Worm (Caenorhabditis elegans): ENCODE data around the gene perm-1.

Gene perm-1

ce11 chrII:7880373-7880862 is at the start of gene perm-1:
Gene perm-1, plus strand, starts transcription at chrII:7880812.
- no peak for TF ChIP-seq pat-9 (tag; optimal IDR thresholded peaks at IDR 0.05)

ce11 chrII:7832054-7832453 is 48.6 kb upstream of the perm-1 start, which contains the start of gene T09A5.14:
Gene T09A5.14, plus strand, starts transcription at chrII:7832354.
- TF ChIP-seq C08G9.2 (tag; optimal IDR thresholded peaks at IDR 0.05) (no peak), ceh-9 (tag; optimal IDR thresholded peaks at IDR 0.05) (no peak), tbx-2 (tag; optimal IDR thresholded peaks at IDR 0.05) (no peak), pag-3 (tag; optimal IDR thresholded peaks at IDR 0.05; ENCODE audit: borderline replicate concordance) (no peak), ets-4 (tag; optimal IDR thresholded peaks at IDR 0.05) (no peak), T23F11.4 (GFP tag; optimal IDR thresholded peaks at IDR 0.05) (no peak), ceh-22 (tag; optimal IDR thresholded peaks at IDR 0.05) (no peak), unc-42 (tag; optimal IDR thresholded peaks at IDR 0.05) (no peak), nfya-1 (tag; optimal IDR thresholded peaks at IDR 0.05) (no peak), K02D7.2 (tag; optimal IDR thresholded peaks at IDR 0.05) (no peak), F13H6.1 (tag; optimal IDR thresholded peaks at IDR 0.05) (no peak), sdc-2 (tag; optimal IDR thresholded peaks at IDR 0.05) (no peak), elt-4 (tag; optimal IDR thresholded peaks at IDR 0.05) (no peak), fax-1 (tag; optimal IDR thresholded peaks at IDR 0.05) (no peak), ztf-16 (tag; optimal IDR thresholded peaks at IDR 0.05) (no peak), hlh-13 (GFP tag; optimal IDR thresholded peaks at IDR 0.05) (no peak), ceh-2 (tag; optimal IDR thresholded peaks at IDR 0.05) (no peak), unc-55 (GFP tag; optimal IDR thresholded peaks at IDR 0.05) (no peak), ceh-6 (GFP tag; optimal IDR thresholded peaks at IDR 0.05) (no peak), syd-9 (tag; optimal IDR thresholded peaks at IDR 0.05) (no peak)

ce11 chrII:7835314-7835713 is 45.3 kb upstream of the perm-1 start, which contains the start of gene cex-2:
Gene cex-2, minus strand, starts transcription at chrII:7835414.
- TF ChIP-seq K02D7.2 (tag; optimal IDR thresholded peaks at IDR 0.05): no peak
- no peak for TF ChIP-seq ceh-9 (tag; optimal IDR thresholded peaks at IDR 0.05)

- TF ChIP-seq ceh-2 (tag; optimal IDR thresholded peaks at IDR 0.05): no peak
- no peak for TF ChIP-seq K09A11.1 (tag; optimal IDR thresholded peaks at IDR 0.05; ENCODE audit: insufficient read depth)
- TF ChIP-seq T23F11.4 (GFP tag; optimal IDR thresholded peaks at IDR 0.05): no peak
- no peak for TF ChIP-seq ceh-24 (tag; optimal IDR thresholded peaks at IDR 0.05)
- no peak for TF ChIP-seq sox-2 (GFP tag; IDR thresholded peaks at IDR 0.05)
- TF ChIP-seq pha-2 (tag; optimal IDR thresholded peaks at IDR 0.05): no peak
- TF ChIP-seq ceh-34 (tag; optimal IDR thresholded peaks at IDR 0.05): peak; percentile 64
- no peak for TF ChIP-seq npax-4 (tag; optimal IDR thresholded peaks at IDR 0.05)
- TF ChIP-seq hlh-15 (tag; optimal IDR thresholded peaks at IDR 0.05): no peak
- no peak for TF ChIP-seq sox-4 (tag; optimal IDR thresholded peaks at IDR 0.05)
- no peak for TF ChIP-seq zip-5 (tag; optimal IDR thresholded peaks at IDR 0.05)
- no peak for TF ChIP-seq ceh-22 (tag; optimal IDR thresholded peaks at IDR 0.05)
- no peak for TF ChIP-seq pros-1 (tag; optimal IDR thresholded peaks at IDR 0.05)
- no peak for TF ChIP-seq dmd-4 (tag; optimal IDR thresholded peaks at IDR 0.05; ENCODE audit: borderline replicate concordance)
- no peak for TF ChIP-seq pag-3 (tag; optimal IDR thresholded peaks at IDR 0.05; ENCODE audit: borderline replicate concordance)
- no peak for TF ChIP-seq ceh-6 (GFP tag; optimal IDR thresholded peaks at IDR 0.05)
- TF ChIP-seq fax-1 (tag; optimal IDR thresholded peaks at IDR 0.05): no peak
- TF ChIP-seq che-1 (tag; optimal IDR thresholded peaks at IDR 0.05): no peak
- TF ChIP-seq unc-55 (GFP tag; optimal IDR thresholded peaks at IDR 0.05): peak; percentile 43
- TF ChIP-seq rnt-1 (tag; optimal IDR thresholded peaks at IDR 0.05): peak; percentile 32
- no peak for TF ChIP-seq tbx-2 (tag; optimal IDR thresholded peaks at IDR 0.05)
- TF ChIP-seq K02D7.2 (tag; optimal IDR thresholded peaks at IDR 0.05): no peak
- TF ChIP-seq ceh-18 (tag; optimal IDR thresholded peaks at IDR 0.05): peak; percentile 63
- no peak for TF ChIP-seq pat-9 (tag; optimal IDR thresholded peaks at IDR 0.05)
- TF ChIP-seq hlh-8 (tag; optimal IDR thresholded peaks at IDR 0.05): no peak
- TF ChIP-seq pha-4 (tag; optimal IDR thresholded peaks at IDR 0.05): no peak
- TF ChIP-seq madf-2 (tag; optimal IDR thresholded peaks at IDR 0.05): no peak
- TF ChIP-seq ama-1 (optimal IDR thresholded peaks at IDR 0.05): no peak
- TF ChIP-seq Y22D7AL.16 (tag; optimal IDR thresholded peaks at IDR 0.05): no peak
- no peak for TF ChIP-seq ceh-9 (tag; optimal IDR thresholded peaks at IDR 0.05)
- no peak for TF ChIP-seq ets-4 (tag; optimal IDR thresholded peaks at IDR 0.05)
- no peak for TF ChIP-seq hlh-30 (tag; optimal IDR thresholded peaks at IDR 0.05; ENCODE audit: insufficient read depth)
Observed at ce11 chrII:7836613-7837226, 43.9 kb upstream of the perm-1 start.

Data from whole organism, late embryonic.